Worm (Caenorhabditis elegans) whole organism, young adult: ENCODE measurements around the gene srxa-10.

ENCODE experiments used
- B0019.2 ChIP-seq: fragments of 200-800 bp; sonication (Bioruptor generic); conservative IDR thresholded peaks from 2 replicates; pipeline ENCODE4 v1.3.6; 2022; ENCODE audit warnings: missing genetic modification reagents, missing genetic modification characterization, missing compliant biosample characterization
- B0035.1 ChIP-seq: sonication (generic microtip); optimal IDR thresholded peaks from 2 replicates; lab custom pipeline; 2016; ENCODE audit warnings: missing genetic modification characterization, mild to moderate bottlenecking, missing compliant biosample characterization, missing genotype, missing genetic modification reagents
- B0336.3 ChIP-seq: fragments of 200-800 bp; sonication (Bioruptor generic); IDR thresholded peaks from 2 replicates; pipeline ENCODE4 v1.3.6; 2022; ENCODE audit warnings: missing genetic modification characterization, missing compliant biosample characterization
- F37B4.10 ChIP-seq: fragments of 200-800 bp; sonication (Bioruptor generic); IDR thresholded peaks from 2 replicates; pipeline ENCODE4 v1.3.6; 2022; ENCODE audit warnings: missing genetic modification characterization, missing compliant biosample characterization
- F49E8.2 ChIP-seq: sonication (generic microtip); optimal IDR thresholded peaks from 3 replicates; lab custom pipeline; 2017; ENCODE audit warnings: missing genetic modification characterization, mild to moderate bottlenecking, missing compliant biosample characterization, antibody characterized with exemption, moderate library complexity; ENCODE audit not compliant: insufficient read depth
- K11D2.4 ChIP-seq: fragments of 200-800 bp; sonication (Bioruptor generic); IDR thresholded peaks from 2 replicates; pipeline ENCODE4 v1.3.6; 2022; ENCODE audit warnings: missing genetic modification reagents, missing genetic modification characterization, missing compliant biosample characterization
- Y56A3A.18 ChIP-seq: fragments of 200-800 bp; sonication (Bioruptor generic); IDR thresholded peaks from 2 replicates; pipeline ENCODE4 v1.3.6; 2022; ENCODE audit warnings: missing genetic modification reagents, missing genetic modification characterization, missing compliant biosample characterization
- ZK185.1 ChIP-seq: sonication (generic microtip); optimal IDR thresholded peaks from 2 replicates; lab custom pipeline; 2016; ENCODE audit warnings: mild to moderate bottlenecking, missing genetic modification characterization, missing compliant biosample characterization; ENCODE audit not compliant: poor library complexity, severe bottlenecking
- aptf-2 ChIP-seq: fragments of 200-800 bp; sonication (Bioruptor generic); conservative IDR thresholded peaks from 2 replicates; pipeline ENCODE4 v1.3.6; 2022; ENCODE audit warnings: missing genetic modification reagents, missing genetic modification characterization, missing compliant biosample characterization
- aptf-3 ChIP-seq: fragments of 200-800 bp; sonication (Bioruptor generic); IDR thresholded peaks from 2 replicates; pipeline ENCODE4 v1.3.6; 2022; ENCODE audit warnings: missing genetic modification characterization, missing compliant biosample characterization
- bed-2 ChIP-seq: fragments of 200-800 bp; sonication (Bioruptor generic); IDR thresholded peaks from 2 replicates; pipeline ENCODE4 v1.3.6; 2022; ENCODE audit warnings: missing genetic modification reagents, missing genetic modification characterization, missing compliant biosample characterization
- die-1 ChIP-seq: sonication (generic microtip); optimal IDR thresholded peaks from 2 replicates; lab custom pipeline; 2016; ENCODE audit warnings: missing genotype, mild to moderate bottlenecking, missing genetic modification characterization, missing compliant biosample characterization
- egl-18 ChIP-seq: fragments of 200-800 bp; sonication (Bioruptor generic); IDR thresholded peaks from 2 replicates; pipeline ENCODE4 v1.3.6; 2022; ENCODE audit warnings: missing genetic modification reagents, missing genetic modification characterization, missing compliant biosample characterization
- egrh-3 ChIP-seq: fragments of 200-800 bp; sonication (Bioruptor generic); IDR thresholded peaks from 2 replicates; pipeline ENCODE4 v1.3.6; 2022; ENCODE audit warnings: missing genetic modification reagents, missing genetic modification characterization, missing compliant biosample characterization
- ekl-4 ChIP-seq: fragments of 200-800 bp; sonication (Bioruptor generic); IDR thresholded peaks from 2 replicates; pipeline ENCODE4 v1.3.6; 2022; ENCODE audit warnings: missing genetic modification reagents, missing genetic modification characterization, missing compliant biosample characterization
- fkh-3 ChIP-seq: sonication (generic microtip); optimal IDR thresholded peaks from 2 replicates; lab custom pipeline; 2016; ENCODE audit warnings: mild to moderate bottlenecking, missing genetic modification characterization, missing compliant biosample characterization
- him-1 ChIP-seq: sonication (generic microtip); optimal IDR thresholded peaks from 2 replicates; lab custom pipeline; 2016; ENCODE audit warnings: missing genotype, missing genetic modification reagents, missing genetic modification characterization, missing compliant biosample characterization
- hlh-12 ChIP-seq: sonication (generic microtip); optimal IDR thresholded peaks from 2 replicates; lab custom pipeline; 2016; ENCODE audit warnings: missing genetic modification characterization, missing compliant biosample characterization
- hmg-1.2 ChIP-seq: fragments of 200-800 bp; sonication (Bioruptor generic); IDR thresholded peaks from 2 replicates; pipeline ENCODE4 v1.3.6; 2022; ENCODE audit warnings: missing genetic modification reagents, missing genetic modification characterization, missing compliant biosample characterization
- hrde-1 ChIP-seq: sonication (generic microtip); optimal IDR thresholded peaks from 2 replicates; lab custom pipeline; 2016; ENCODE audit warnings: missing genetic modification characterization, mild to moderate bottlenecking, missing compliant biosample characterization, moderate library complexity, missing genotype, missing genetic modification reagents, borderline replicate concordance
- hsf-1 ChIP-seq: fragments of 200-800 bp; sonication (Bioruptor generic); IDR thresholded peaks from 2 replicates; pipeline ENCODE4 v1.3.6; 2022; ENCODE audit warnings: missing genetic modification reagents, missing genetic modification characterization, missing compliant biosample characterization
- lin-40 ChIP-seq: sonication (generic microtip); optimal IDR thresholded peaks from 2 replicates; lab custom pipeline; 2016; ENCODE audit warnings: missing genetic modification characterization, mild to moderate bottlenecking, missing compliant biosample characterization, missing genotype, missing genetic modification reagents
- madf-3 ChIP-seq: fragments of 200-800 bp; sonication (Bioruptor generic); IDR thresholded peaks from 2 replicates; pipeline ENCODE4 v1.3.6; 2022; ENCODE audit warnings: missing genetic modification reagents, missing genetic modification characterization, missing compliant biosample characterization
- madf-8 ChIP-seq: fragments of 200-800 bp; sonication (Bioruptor generic); conservative IDR thresholded peaks from 2 replicates; pipeline ENCODE4 v1.3.6; 2022; ENCODE audit warnings: missing genetic modification reagents, missing genetic modification characterization, missing compliant biosample characterization
- mcd-1 ChIP-seq: fragments of 200-800 bp; sonication (Bioruptor generic); IDR thresholded peaks from 2 replicates; pipeline ENCODE4 v1.3.6; 2022; ENCODE audit warnings: missing genetic modification reagents, missing genetic modification characterization, missing compliant biosample characterization
- mxl-1 ChIP-seq: sonication (generic microtip); optimal IDR thresholded peaks from 2 replicates; lab custom pipeline; 2016; ENCODE audit warnings: missing genetic modification characterization, missing compliant biosample characterization
- nfyb-1 ChIP-seq: fragments of 200-800 bp; sonication (Bioruptor generic); IDR thresholded peaks from 2 replicates; pipeline ENCODE4 v1.3.6; 2022; ENCODE audit warnings: missing genetic modification reagents, missing genetic modification characterization, missing compliant biosample characterization
- pbrm-1 ChIP-seq: fragments of 200-800 bp; sonication (Bioruptor generic); IDR thresholded peaks from 2 replicates; pipeline ENCODE4 v1.3.6; 2022; ENCODE audit warnings: missing genetic modification reagents, missing genetic modification characterization, missing compliant biosample characterization
- rcor-1 ChIP-seq: fragments of 200-800 bp; sonication (Bioruptor generic); IDR thresholded peaks from 2 replicates; pipeline ENCODE4 v1.3.6; 2022; ENCODE audit warnings: missing genetic modification reagents, missing genetic modification characterization, missing compliant biosample characterization
- rec-8 ChIP-seq, 2 experiments: sonication (generic microtip); optimal IDR thresholded peaks; 2 replicates each; lab custom pipeline; 2016; ENCODE audit warnings: mild to moderate bottlenecking in 2 of 2, missing genetic modification characterization in 2 of 2, missing genetic modification reagents in 2 of 2, missing genotype in 2 of 2, missing biosample characterization in 1 of 2, missing compliant biosample characterization in 1 of 2, moderate library complexity in 1 of 2
- rpc-1 ChIP-seq, 2 experiments: fragments of 150-350 bp in 1 of 2; sonication (generic microtip) in 1 of 2; optimal IDR thresholded peaks; 2 replicates each; lab custom pipeline; 2014 to 2018; ENCODE audit warnings: missing biosample characterization in 1 of 2, missing genetic modification characterization in 1 of 2, missing genetic modification reagents in 1 of 2, missing genotype in 1 of 2
- snpc-1.1 ChIP-seq: sonication (generic microtip); optimal IDR thresholded peaks from 2 replicates; lab custom pipeline; 2017; ENCODE audit warnings: missing genetic modification characterization, mild to moderate bottlenecking, missing compliant biosample characterization, antibody characterized with exemption, moderate library complexity, missing genotype, missing genetic modification reagents; ENCODE audit not compliant: insufficient read depth
- zfh-2 ChIP-seq: fragments of 200-800 bp; sonication (Bioruptor generic); conservative IDR thresholded peaks from 2 replicates; pipeline ENCODE4 v1.3.6; 2022; ENCODE audit warnings: missing genetic modification reagents, missing genetic modification characterization, missing compliant biosample characterization
- zim-3 ChIP-seq: sonication (generic microtip); optimal IDR thresholded peaks from 2 replicates; lab custom pipeline; 2017; ENCODE audit warnings: mild to moderate bottlenecking, missing genetic modification characterization, moderate library complexity, missing compliant biosample characterization
- ztf-18 ChIP-seq: sonication (generic microtip); optimal IDR thresholded peaks from 2 replicates; lab custom pipeline; 2016; ENCODE audit warnings: missing genotype, mild to moderate bottlenecking, missing genetic modification characterization, missing compliant biosample characterization
- ztf-25 ChIP-seq: fragments of 200-800 bp; sonication (Bioruptor generic); IDR thresholded peaks from 2 replicates; pipeline ENCODE4 v1.3.6; 2022; ENCODE audit warnings: missing genetic modification reagents, missing genetic modification characterization, missing compliant biosample characterization

The srxa-10 gene

ce11 chrIII:9772394-9772793 is 24.0 kb downstream of the srxa-10 start:
- 0 out of 2 replicates have a peak, but pooled peaks have one; percentile 26 for TF ChIP-seq zfh-2 (GFP tag; lab: Robert Waterston, UW)
- TF ChIP-seq F49E8.2 (tag; lab: Kevin White, UChicago) = no peak

- TF ChIP-seq rec-8 (tag; optimal IDR thresholded peaks at IDR 0.05; lab: Kevin White, UChicago) = no peak
- 0 out of 2 replicates have a peak, but pooled peaks have one; percentile 18 for TF ChIP-seq hsf-1
- no peak for TF ChIP-seq madf-3 (GFP tag; lab: Robert Waterston, UW)
Observed at ce11 chrIII:9770590-9770989, 25.8 kb downstream of the srxa-10 start.

- TF ChIP-seq egrh-3 (GFP tag; lab: Robert Waterston, UW) (0 out of 2 replicates have a peak, but pooled peaks have one; percentile 30), zfh-2 (GFP tag; lab: Robert Waterston, UW) (peak; percentile 54; the same call in 1 of the 2 replicates), F37B4.10 (GFP tag; lab: Robert Waterston, UW) (no peak), B0336.3 (GFP tag; lab: Robert Waterston, UW) (no peak), zim-3 (tag; lab: Kevin White, UChicago) (peak; percentile 7), Y56A3A.18 (GFP tag; lab: Robert Waterston, UW) (no peak), aptf-2 (GFP tag; lab: Robert Waterston, UW) (no peak), hlh-12 (tag; lab: Kevin White, UChicago) (no peak), lin-40 (tag; lab: Kevin White, UChicago) (no peak), nfyb-1 (GFP tag; lab: Robert Waterston, UW) (peak; percentile 40; the same call in 1 of the 2 replicates), hrde-1 (tag; lab: Kevin White, UChicago) (no peak), ztf-18 (tag; lab: Kevin White, UChicago) (no peak)
- TF ChIP-seq, all 124 proteins: peak for 4
Observed at ce11 chrIII:9768023-9768422, 28.3 kb downstream of the srxa-10 start.

ce11 chrIII:9767095-9767494 is 29.3 kb downstream of the srxa-10 start:
- TF ChIP-seq snpc-1.1 = no peak
- 0 out of 2 replicates have a peak, but pooled peaks have one; percentile 30 for TF ChIP-seq K11D2.4 (GFP tag; lab: Robert Waterston, UW)
- TF ChIP-seq zfh-2 (GFP tag; lab: Robert Waterston, UW) = peak; percentile 35; the same call in 1 of the 2 replicates

- TF ChIP-seq mcd-1 (GFP tag; lab: Robert Waterston, UW) (0 out of 2 replicates have a peak, but pooled peaks have one; percentile 5), pbrm-1 (GFP tag; lab: Robert Waterston, UW) (0 out of 2 replicates have a peak, but pooled peaks have one; percentile 11), hlh-12 (tag; lab: Kevin White, UChicago) (no peak), rpc-1 (optimal IDR thresholded peaks at IDR 0.05; lab: Kevin White, UChicago) (no peak), rpc-1 (tag; optimal IDR thresholded peaks at IDR 0.05; lab: Kevin White, UChicago) (no peak), madf-3 (GFP tag; lab: Robert Waterston, UW) (0 out of 2 replicates have a peak, but pooled peaks have one; percentile 58), ZK185.1 (tag; lab: Kevin White, UChicago) (no peak), mxl-1 (no peak), B0019.2 (GFP tag; lab: Robert Waterston, UW) (no peak), him-1 (no peak), hmg-1.2 (GFP tag; lab: Robert Waterston, UW) (peak; percentile 90)
Observed at ce11 chrIII:9766175-9766574, 30.2 kb downstream of the srxa-10 start, which contains the start of gene cbp-1. cbp-1 (plus strand) TSS chrIII:9766509.

- TF ChIP-seq egrh-3 (GFP tag; lab: Robert Waterston, UW) (peak; percentile 54), rcor-1 (GFP tag; lab: Robert Waterston, UW) (peak; percentile 92), him-1 (no peak), rpc-1 (optimal IDR thresholded peaks at IDR 0.05; lab: Kevin White, UChicago) (peak; percentile 19), rpc-1 (tag; optimal IDR thresholded peaks at IDR 0.05; lab: Kevin White, UChicago) (no peak), bed-2 (GFP tag; lab: Robert Waterston, UW) (no peak), F37B4.10 (GFP tag; lab: Robert Waterston, UW) (peak; percentile 94; the same call in 1 of the 2 replicates), ekl-4 (GFP tag; lab: Robert Waterston, UW) (peak; percentile 99), die-1 (tag; lab: Kevin White, UChicago) (peak; percentile 62), madf-8 (GFP tag; lab: Robert Waterston, UW) (no peak), ztf-25 (GFP tag; lab: Robert Waterston, UW) (peak; percentile 79; the same call in 1 of the 2 replicates), fkh-3 (tag; lab: Kevin White, UChicago) (peak; percentile 61), B0035.1 (tag; lab: Kevin White, UChicago) (peak; percentile 90), Y56A3A.18 (GFP tag; lab: Robert Waterston, UW) (peak; percentile 94), egl-18 (peak; percentile 93), aptf-3 (GFP tag; lab: Robert Waterston, UW) (no peak), B0336.3 (GFP tag; lab: Robert Waterston, UW) (peak; percentile 99)
Observed at ce11 chrIII:9765465-9765900, 30.9 kb downstream of the srxa-10 start.
